Fruit fly (Drosophila melanogaster) whole organism, embryonic: ENCODE results near the gene CG4009.
A peak's percentile ranks its signal among the peaks of the same experiment; 100 is the strongest.

ENCODE experiments used
- ATbp ChIP-seq: fragments of 200-800 bp; sonication (Bioruptor generic); optimal IDR thresholded peaks from 2 replicates; lab custom pipeline; 2017; ENCODE audit warnings: missing biosample characterization, mild to moderate bottlenecking, missing genetic modification characterization, missing genetic modification reagents
- Ada2b ChIP-seq: fragments of 200-800 bp; sonication (Bioruptor generic); IDR thresholded peaks from 2 replicates; pipeline ENCODE4 v1.3.6; 2022; ENCODE audit warnings: missing biosample characterization, missing genetic modification characterization
- B-H2 ChIP-seq: fragments of 200-800 bp; sonication (Bioruptor generic); optimal IDR thresholded peaks from 2 replicates; lab custom pipeline; 2018; ENCODE audit warnings: missing biosample characterization, mild to moderate bottlenecking, missing genetic modification characterization
- BEAF-32 ChIP-seq: fragments of 200-800 bp; sonication (Bioruptor generic); optimal IDR thresholded peaks from 3 replicates; lab custom pipeline; 2017; ENCODE audit warnings: missing biosample characterization, missing genetic modification characterization, mild to moderate bottlenecking, moderate library complexity, missing genetic modification reagents
- CG11085 ChIP-seq: fragments of 200-800 bp; sonication (Bioruptor generic); IDR thresholded peaks from 2 replicates; pipeline ENCODE4 v1.3.6; 2022; ENCODE audit warnings: missing biosample characterization, missing genetic modification characterization
- CG11696 ChIP-seq: fragments of 200-800 bp; sonication (Bioruptor generic); IDR thresholded peaks from 2 replicates; pipeline ENCODE4 v1.3.6; 2022; ENCODE audit warnings: missing biosample characterization, missing genetic modification characterization
- CG1233 ChIP-seq: fragments of 200-800 bp; sonication (Bioruptor generic); optimal IDR thresholded peaks from 4 replicates; lab custom pipeline; 2018; ENCODE audit warnings: missing biosample characterization, mild to moderate bottlenecking, missing genetic modification characterization
- CG12391 ChIP-seq: fragments of 200-800 bp; sonication (Bioruptor generic); optimal IDR thresholded peaks from 3 replicates; lab custom pipeline; 2018; ENCODE audit warnings: missing biosample characterization, mild to moderate bottlenecking, missing genetic modification characterization, moderate library complexity
- CG13123 ChIP-seq: fragments of 200-800 bp; sonication (Bioruptor generic); optimal IDR thresholded peaks from 2 replicates; lab custom pipeline; 2016; ENCODE audit warnings: missing biosample characterization, missing genetic modification characterization
- CG13894 ChIP-seq: fragments of 200-800 bp; sonication (Bioruptor generic); optimal IDR thresholded peaks from 3 replicates; lab custom pipeline; 2018; ENCODE audit warnings: missing biosample characterization, mild to moderate bottlenecking, missing genetic modification characterization, moderate library complexity
- CG1603 ChIP-seq: fragments of 200-800 bp; sonication (Bioruptor generic); optimal IDR thresholded peaks from 2 replicates; lab custom pipeline; 2019; ENCODE audit warnings: missing biosample characterization, mild to moderate bottlenecking, missing genetic modification characterization, moderate library complexity
- CG17385 ChIP-seq: fragments of 200-800 bp; sonication (Bioruptor generic); optimal IDR thresholded peaks from 3 replicates; lab custom pipeline; 2018; ENCODE audit warnings: missing biosample characterization, mild to moderate bottlenecking, missing genetic modification characterization
- CG17829 ChIP-seq: fragments of 200-800 bp; optimal IDR thresholded peaks from 2 replicates; lab custom pipeline; 2019; ENCODE audit warnings: missing biosample characterization, mild to moderate bottlenecking, missing genetic modification characterization, moderate library complexity
- CG1832 ChIP-seq: fragments of 200-800 bp; sonication (Bioruptor generic); optimal IDR thresholded peaks from 2 replicates; lab custom pipeline; 2017; ENCODE audit warnings: missing biosample characterization, mild to moderate bottlenecking, missing genetic modification characterization, inconsistent platforms
- CG2202 ChIP-seq: fragments of 200-800 bp; sonication (Bioruptor generic); optimal IDR thresholded peaks from 2 replicates; lab custom pipeline; 2018; ENCODE audit warnings: missing biosample characterization, mild to moderate bottlenecking, missing genetic modification characterization
- CG31365 ChIP-seq: fragments of 200-800 bp; sonication (Bioruptor generic); optimal IDR thresholded peaks from 2 replicates; lab custom pipeline; 2018; ENCODE audit warnings: missing biosample characterization, mild to moderate bottlenecking, missing genetic modification characterization
- CG31388 ChIP-seq: fragments of 200-800 bp; sonication (Bioruptor generic); optimal IDR thresholded peaks from 2 replicates; lab custom pipeline; 2016; ENCODE audit warnings: missing biosample characterization, missing genetic modification characterization
- CG32767 ChIP-seq: fragments of 200-800 bp; sonication (Bioruptor generic); IDR thresholded peaks from 2 replicates; pipeline ENCODE4 v1.3.6; 2022; ENCODE audit warnings: missing biosample characterization, missing genetic modification characterization
- CG34422 ChIP-seq: fragments of 200-800 bp; sonication (Bioruptor generic); IDR thresholded peaks from 3 replicates; pipeline ENCODE4 v1.3.6; 2022; ENCODE audit warnings: missing biosample characterization, missing genetic modification characterization
- CG4404 ChIP-seq: fragments of 200-800 bp; sonication (Bioruptor generic); IDR thresholded peaks from 2 replicates; pipeline ENCODE4 v1.3.6; 2022; ENCODE audit warnings: missing biosample characterization, missing genetic modification characterization
- CG8478 ChIP-seq: fragments of >200 bp; optimal IDR thresholded peaks from 2 replicates; lab custom pipeline; 2018
- CG8765 ChIP-seq: fragments of 200-800 bp; sonication (Bioruptor generic); IDR thresholded peaks from 2 replicates; pipeline ENCODE4 v1.3.6; 2022; ENCODE audit warnings: missing biosample characterization, missing genetic modification characterization
- CG8944 ChIP-seq: fragments of 200-800 bp; sonication (Bioruptor generic); optimal IDR thresholded peaks from 3 replicates; lab custom pipeline; 2016; ENCODE audit warnings: missing biosample characterization, missing genetic modification characterization
- CG9932 ChIP-seq: fragments of 200-800 bp; sonication (Bioruptor generic); IDR thresholded peaks from 2 replicates; pipeline ENCODE4 v1.3.6; 2022; ENCODE audit warnings: missing biosample characterization, missing genetic modification characterization
- Dbx ChIP-seq: fragments of 200-800 bp; sonication (Bioruptor generic); IDR thresholded peaks from 3 replicates; pipeline ENCODE4 v1.3.6; 2022; ENCODE audit warnings: missing biosample characterization, missing genetic modification characterization
- E2f1 ChIP-seq: fragments of 200-800 bp; sonication (Bioruptor generic); IDR thresholded peaks from 2 replicates; pipeline ENCODE4 v1.3.6; 2022; ENCODE audit warnings: missing biosample characterization, missing genetic modification characterization
- Ets97D ChIP-seq: fragments of 200-800 bp; sonication (Bioruptor generic); optimal IDR thresholded peaks from 3 replicates; lab custom pipeline; 2016; ENCODE audit warnings: missing biosample characterization, missing genetic modification characterization
- GATAe ChIP-seq: fragments of 200-800 bp; sonication (Bioruptor generic); conservative IDR thresholded peaks from 2 replicates; pipeline ENCODE4 v1.3.6; 2022; ENCODE audit warnings: missing biosample characterization, missing genetic modification characterization
- HHEX ChIP-seq: fragments of 200-800 bp; sonication (Bioruptor generic); optimal IDR thresholded peaks from 3 replicates; lab custom pipeline; 2017; ENCODE audit warnings: missing biosample characterization, mild to moderate bottlenecking, missing genetic modification characterization, missing genetic modification reagents
- Lhr ChIP-seq: fragments of 200-800 bp; sonication (Bioruptor generic); optimal IDR thresholded peaks from 3 replicates; lab custom pipeline; 2017; ENCODE audit warnings: mild to moderate bottlenecking, missing biosample characterization, missing genetic modification reagents, missing genetic modification characterization
- MESR4 ChIP-seq: fragments of 200-800 bp; sonication (Bioruptor generic); optimal IDR thresholded peaks from 2 replicates; lab custom pipeline; 2018; ENCODE audit warnings: missing biosample characterization, mild to moderate bottlenecking, missing genetic modification characterization, moderate library complexity
- Nf-YB ChIP-seq: fragments of 200-800 bp; sonication (Bioruptor generic); optimal IDR thresholded peaks from 3 replicates; lab custom pipeline; 2019; ENCODE audit warnings: missing biosample characterization, mild to moderate bottlenecking, missing genetic modification characterization, moderate library complexity
- Poxn ChIP-seq: fragments of 200-800 bp; sonication (Bioruptor generic); IDR thresholded peaks from 2 replicates; pipeline ENCODE4 v1.3.6; 2022; ENCODE audit warnings: missing biosample characterization, missing genetic modification characterization
- Six4 ChIP-seq: fragments of 200-800 bp; sonication (Bioruptor generic); optimal IDR thresholded peaks from 2 replicates; lab custom pipeline; 2016; ENCODE audit warnings: missing biosample characterization, missing genetic modification characterization
- Taf1 ChIP-seq: fragments of 200-800 bp; sonication (Bioruptor generic); IDR thresholded peaks from 2 replicates; pipeline ENCODE4 v1.3.6; 2022; ENCODE audit warnings: missing biosample characterization, missing genetic modification characterization
- Trl ChIP-seq, 3 experiments: fragments of >200 bp in 2 of 3; fragments of 200-800 bp in 1 of 3; sonication (Bioruptor generic) in 1 of 3; optimal IDR thresholded peaks; 2 replicates in 1 of 3; 3 replicates in 2 of 3; lab custom pipeline; 2016 to 2017; ENCODE audit warnings: missing biosample characterization in 1 of 3, missing genetic modification characterization in 1 of 3
- Usf ChIP-seq: fragments of 200-800 bp; sonication (Bioruptor generic); optimal IDR thresholded peaks from 2 replicates; lab custom pipeline; 2017; ENCODE audit warnings: missing genotype, missing biosample characterization, missing genetic modification characterization
- Xbp1 ChIP-seq: fragments of 200-800 bp; sonication (Bioruptor generic); optimal IDR thresholded peaks from 3 replicates; lab custom pipeline; 2016; ENCODE audit warnings: missing biosample characterization, mild to moderate bottlenecking, missing genetic modification characterization
- Xrp1 ChIP-seq: fragments of 200-800 bp; sonication (Bioruptor generic); IDR thresholded peaks from 2 replicates; pipeline ENCODE4 v1.3.6; 2022; ENCODE audit warnings: missing biosample characterization, missing genetic modification characterization
- eve ChIP-seq, 2 experiments: fragments of >200 bp; optimal IDR thresholded peaks; 2 replicates each; lab custom pipeline; 2017; ENCODE audit warnings: missing biosample characterization in 2 of 2, missing genetic modification characterization in 2 of 2
- fd64A ChIP-seq: fragments of 200-800 bp; sonication (Bioruptor generic); optimal IDR thresholded peaks from 3 replicates; lab custom pipeline; 2018; ENCODE audit warnings: missing biosample characterization, mild to moderate bottlenecking, missing genetic modification characterization
- hbn ChIP-seq: fragments of 200-800 bp; sonication (Bioruptor generic); IDR thresholded peaks from 2 replicates; pipeline ENCODE4 v1.3.6; 2022; ENCODE audit warnings: missing biosample characterization, missing genetic modification characterization; ENCODE audit not compliant: partially characterized antibody
- hth ChIP-seq: fragments of >200 bp; optimal IDR thresholded peaks from 2 replicates; lab custom pipeline; 2017; ENCODE audit warnings: inconsistent platforms
- knrl ChIP-seq: fragments of 200-800 bp; sonication (Bioruptor generic); IDR thresholded peaks from 3 replicates; pipeline ENCODE4 v1.3.6; 2022; ENCODE audit warnings: missing biosample characterization, missing genetic modification characterization; ENCODE audit not compliant: partially characterized antibody
- lbe ChIP-seq: fragments of 200-800 bp; sonication (Bioruptor generic); optimal IDR thresholded peaks from 2 replicates; lab custom pipeline; 2016; ENCODE audit warnings: missing biosample characterization, mild to moderate bottlenecking, missing genetic modification characterization
- nerfin-1 ChIP-seq: fragments of 200-800 bp; sonication (Bioruptor generic); optimal IDR thresholded peaks from 3 replicates; lab custom pipeline; 2019; ENCODE audit warnings: missing biosample characterization, mild to moderate bottlenecking, missing genetic modification characterization, moderate library complexity
- p53 ChIP-seq: fragments of 200-800 bp; sonication (Bioruptor generic); optimal IDR thresholded peaks from 2 replicates; lab custom pipeline; 2016; ENCODE audit warnings: missing biosample characterization, missing genetic modification characterization
- pita ChIP-seq: fragments of 200-800 bp; sonication (Bioruptor generic); optimal IDR thresholded peaks from 2 replicates; lab custom pipeline; 2017; ENCODE audit warnings: missing biosample characterization, mild to moderate bottlenecking, missing genetic modification characterization
- repo ChIP-seq: fragments of 200-800 bp; sonication (Bioruptor generic); optimal IDR thresholded peaks from 2 replicates; lab custom pipeline; 2016; ENCODE audit warnings: missing biosample characterization, missing genetic modification characterization
- row ChIP-seq: fragments of 200-800 bp; sonication (Bioruptor generic); IDR thresholded peaks from 3 replicates; pipeline ENCODE4 v1.3.6; 2022; ENCODE audit warnings: missing biosample characterization, missing genetic modification characterization
- sima ChIP-seq: fragments of 200-800 bp; sonication (Bioruptor generic); optimal IDR thresholded peaks from 2 replicates; lab custom pipeline; 2016; ENCODE audit warnings: missing biosample characterization, missing genetic modification characterization
- tap ChIP-seq: fragments of 200-800 bp; optimal IDR thresholded peaks from 3 replicates; lab custom pipeline; 2019; ENCODE audit warnings: missing biosample characterization, mild to moderate bottlenecking, missing genetic modification characterization, moderate library complexity

Gene CG4009

DNA sequence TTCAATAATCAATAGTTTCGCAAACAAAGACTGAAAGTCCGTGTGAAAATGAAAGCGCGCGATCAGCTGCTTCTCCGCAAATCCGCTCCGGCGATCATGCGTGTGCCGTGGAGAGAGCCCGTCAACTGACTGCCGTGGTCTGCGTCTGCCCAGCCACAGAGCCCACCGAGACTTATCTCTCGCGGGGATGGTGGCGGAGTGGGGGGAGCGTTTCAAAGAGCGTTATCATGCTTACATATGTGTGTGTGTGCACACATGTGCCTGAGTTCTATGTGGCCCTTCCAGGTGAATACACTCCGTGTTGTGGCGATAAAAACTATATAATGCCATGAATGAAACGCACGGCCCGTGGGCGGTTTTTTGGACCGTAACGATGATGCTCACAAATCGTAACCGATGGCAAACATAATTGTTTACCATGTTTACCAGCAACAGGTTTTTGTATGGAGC lies 42.1 kb upstream of the CG4009 start (continued):
- TF ChIP-seq Usf (GFP tag; lab: Kevin White, UChicago) (no peak), CG32767 (no peak), Poxn (GFP tag; lab: Robert Waterston, UW) (no peak), nerfin-1 (tag; lab: Kevin White, UChicago) (no peak), CG1233 (GFP tag; lab: Kevin White, UChicago) (peak; percentile 29), lbe (no peak), Nf-YB (GFP tag; lab: Kevin White, UChicago) (no peak), CG4404 (GFP tag; lab: Robert Waterston, UW) (no peak), eve (GFP tag; optimal IDR thresholded peaks at IDR 0.05; lab: Kevin White, UChicago) (no peak), CG1832 (no peak), Ada2b (no peak), repo (GFP tag; lab: Kevin White, UChicago) (no peak), Lhr (GFP tag; lab: Kevin White, UChicago) (no peak), pita (no peak), CG2202 (tag; lab: Kevin White, UChicago) (no peak), hth (lab: Kevin White, UChicago) (no peak), CG9932 (GFP tag; lab: Robert Waterston, UW) (peak; percentile 47), CG13123 (GFP tag; lab: Kevin White, UChicago) (no peak), Xbp1 (GFP tag; lab: Kevin White, UChicago) (no peak), Six4 (GFP tag; lab: Kevin White, UChicago) (no peak), CG17829 (tag; lab: Kevin White, UChicago) (peak; percentile 18), Trl (optimal IDR thresholded peaks at IDR 0.05; lab: Kevin White, UChicago) (peak; percentile 39 to 45), Trl (GFP tag; optimal IDR thresholded peaks at IDR 0.05; lab: Kevin White, UChicago) (peak; percentile 5), BEAF-32 (GFP tag; lab: Kevin White, UChicago) (no peak), tap (no peak), CG1603 (tag; lab: Kevin White, UChicago) (no peak), GATAe (GFP tag; lab: Robert Waterston, UW) (peak; percentile 95), B-H2 (peak; percentile 38), fd64A (no peak), Dbx (GFP tag; lab: Robert Waterston, UW) (peak; percentile 39; the same call in 1 of the 3 replicates), HHEX (GFP tag; lab: Kevin White, UChicago) (no peak), E2f1 (GFP tag; lab: Robert Waterston, UW) (no peak), ATbp (GFP tag; lab: Kevin White, UChicago) (no peak), CG11696 (GFP tag; lab: Robert Waterston, UW) (no peak), CG11085 (GFP tag; lab: Robert Waterston, UW) (no peak), Xrp1 (no peak), CG31365 (tag; lab: Kevin White, UChicago) (no peak), sima (GFP tag; lab: Kevin White, UChicago) (no peak), MESR4 (GFP tag; lab: Kevin White, UChicago) (peak; percentile 13), CG12391 (tag; lab: Kevin White, UChicago) (no peak), p53 (GFP tag; lab: Kevin White, UChicago) (no peak), CG31388 (GFP tag; lab: Kevin White, UChicago) (no peak), knrl (GFP tag; lab: Robert Waterston, UW) (0 out of 3 replicates have a peak, but pooled peaks have one; percentile 18), Ets97D (GFP tag; lab: Kevin White, UChicago) (no peak), row (no peak; the same call in 2 of the 3 replicates), CG8478 (lab: Kevin White, UChicago) (no peak), CG13894 (tag; lab: Kevin White, UChicago) (peak; percentile 70), CG17385 (GFP tag; lab: Kevin White, UChicago) (no peak), CG8944 (GFP tag; lab: Kevin White, UChicago) (no peak), hbn (GFP tag; lab: Robert Waterston, UW) (no peak), CG34422 (GFP tag; lab: Robert Waterston, UW) (no peak; the same call in 2 of the 3 replicates), CG8765 (GFP tag; lab: Robert Waterston, UW) (no peak), Taf1 (no peak)
